Worm (Caenorhabditis elegans) whole organism, L2 larva: Measurements from ENCODE around the gene T07E3.2.

Experiments used
- C34F6.9 ChIP-seq: fragments of 150-350 bp; optimal IDR thresholded peaks from 2 replicates; lab custom pipeline; 2014; ENCODE audit warnings: missing biosample characterization, missing genetic modification characterization
- R02D3.7 ChIP-seq: fragments of 150-350 bp; optimal IDR thresholded peaks from 2 replicates; lab custom pipeline; 2014; ENCODE audit warnings: missing biosample characterization, missing genetic modification characterization
- ZK546.5 ChIP-seq: sonication (generic microtip); optimal IDR thresholded peaks from 2 replicates; lab custom pipeline; 2017; ENCODE audit warnings: missing biosample characterization, missing genetic modification characterization
- alr-1 ChIP-seq: fragments of 150-350 bp; optimal IDR thresholded peaks from 2 replicates; lab custom pipeline; 2014; ENCODE audit warnings: missing biosample characterization, missing genetic modification characterization
- blmp-1 ChIP-seq: sonication (generic microtip); optimal IDR thresholded peaks from 2 replicates; lab custom pipeline; 2017; ENCODE audit warnings: missing genetic modification characterization, mild to moderate bottlenecking, missing compliant biosample characterization, antibody characterized with exemption, moderate library complexity; ENCODE audit not compliant: insufficient read depth
- ceh-16 ChIP-seq: fragments of 150-350 bp; optimal IDR thresholded peaks from 2 replicates; lab custom pipeline; 2014; ENCODE audit warnings: missing biosample characterization, missing genetic modification characterization
- ceh-82 ChIP-seq: fragments of 150-350 bp; optimal IDR thresholded peaks from 2 replicates; lab custom pipeline; 2014; ENCODE audit warnings: missing biosample characterization, missing genetic modification characterization
- egl-27 ChIP-seq: sonication (generic microtip); optimal IDR thresholded peaks from 3 replicates; lab custom pipeline; 2017; ENCODE audit warnings: missing biosample characterization, missing genetic modification reagents, missing genetic modification characterization
- elt-3 ChIP-seq: sonication (generic microtip); optimal IDR thresholded peaks from 2 replicates; lab custom pipeline; 2017; ENCODE audit warnings: missing biosample characterization, missing genetic modification characterization
- fos-1 ChIP-seq: fragments of 150-350 bp; optimal IDR thresholded peaks from 2 replicates; lab custom pipeline; 2014; ENCODE audit warnings: missing biosample characterization, missing genetic modification characterization
- lin-11 ChIP-seq: fragments of 150-350 bp; sonication (generic microtip); optimal IDR thresholded peaks from 2 replicates; lab custom pipeline; 2014; ENCODE audit warnings: missing biosample characterization, missing genetic modification characterization, inconsistent platforms, mixed read lengths
- lin-39 ChIP-seq: fragments of 150-350 bp; optimal IDR thresholded peaks from 2 replicates; lab custom pipeline; 2014; ENCODE audit warnings: missing biosample characterization, missing genetic modification reagents, missing genetic modification characterization
- lsy-2 ChIP-seq, 2 experiments: fragments of 150-350 bp in 1 of 2; sonication (generic microtip) in 1 of 2; optimal IDR thresholded peaks; 2 replicates each; lab custom pipeline; 2014 to 2017; ENCODE audit warnings: missing biosample characterization in 2 of 2, missing genetic modification characterization in 2 of 2
- mab-5 ChIP-seq: fragments of 150-350 bp; optimal IDR thresholded peaks from 2 replicates; lab custom pipeline; 2014; ENCODE audit warnings: missing biosample characterization, missing genetic modification characterization
- mbf-1 ChIP-seq: sonication (generic microtip); optimal IDR thresholded peaks from 2 replicates; lab custom pipeline; 2017; ENCODE audit warnings: missing biosample characterization, missing genetic modification characterization
- mdl-1 ChIP-seq, 2 experiments: fragments of 150-350 bp in 1 of 2; sonication (generic microtip) in 1 of 2; optimal IDR thresholded peaks; 2 replicates each; lab custom pipeline; 2017; ENCODE audit warnings: missing biosample characterization in 2 of 2, missing genetic modification characterization in 2 of 2
- nhr-10 ChIP-seq: sonication (generic microtip); optimal IDR thresholded peaks from 2 replicates; lab custom pipeline; 2017; ENCODE audit warnings: missing biosample characterization, missing genetic modification characterization
- nhr-11 ChIP-seq: fragments of 150-350 bp; optimal IDR thresholded peaks from 2 replicates; lab custom pipeline; 2014; ENCODE audit warnings: missing biosample characterization, missing genetic modification characterization
- nhr-129 ChIP-seq: fragments of 150-350 bp; optimal IDR thresholded peaks from 2 replicates; lab custom pipeline; 2014; ENCODE audit warnings: missing biosample characterization, missing genetic modification characterization
- nhr-23 ChIP-seq: fragments of 150-350 bp; optimal IDR thresholded peaks from 2 replicates; lab custom pipeline; 2014; ENCODE audit warnings: missing biosample characterization, missing genetic modification reagents, missing genetic modification characterization
- nhr-237 ChIP-seq: fragments of 150-350 bp; optimal IDR thresholded peaks from 2 replicates; lab custom pipeline; 2014; ENCODE audit warnings: missing biosample characterization, missing genetic modification characterization
- sem-4 ChIP-seq: fragments of 150-350 bp; optimal IDR thresholded peaks from 2 replicates; lab custom pipeline; 2014; ENCODE audit warnings: missing biosample characterization, missing genetic modification reagents, missing genetic modification characterization
- skn-1 ChIP-seq: sonication (generic microtip); optimal IDR thresholded peaks from 2 replicates; lab custom pipeline; 2017; ENCODE audit warnings: missing biosample characterization, missing genetic modification characterization
- sma-9 ChIP-seq, 2 experiments: fragments of 150-350 bp in 1 of 2; sonication (generic microtip) in 1 of 2; optimal IDR thresholded peaks; 2 replicates each; lab custom pipeline; 2014 to 2016; ENCODE audit warnings: missing genetic modification characterization in 2 of 2, mild to moderate bottlenecking in 1 of 2, missing biosample characterization in 1 of 2, missing compliant biosample characterization in 1 of 2, missing genetic modification reagents in 1 of 2, moderate library complexity in 1 of 2
- snpc-4 ChIP-seq: fragments of 150-350 bp; optimal IDR thresholded peaks from 2 replicates; lab custom pipeline; 2014; ENCODE audit warnings: missing biosample characterization, missing genetic modification characterization
- unc-39 ChIP-seq: fragments of 150-350 bp; optimal IDR thresholded peaks from 2 replicates; lab custom pipeline; 2014; ENCODE audit warnings: missing biosample characterization, missing genetic modification characterization
- unc-55 ChIP-seq: fragments of 150-350 bp; sonication (generic microtip); optimal IDR thresholded peaks from 3 replicates; lab custom pipeline; 2014; ENCODE audit warnings: missing biosample characterization, missing genetic modification reagents, missing genetic modification characterization
- unc-62 ChIP-seq: fragments of 150-350 bp; optimal IDR thresholded peaks from 2 replicates; lab custom pipeline; 2014; ENCODE audit warnings: missing biosample characterization, missing genetic modification reagents, missing genetic modification characterization
- zag-1 ChIP-seq: fragments of 150-350 bp; optimal IDR thresholded peaks from 2 replicates; lab custom pipeline; 2014; ENCODE audit warnings: missing biosample characterization, missing genetic modification characterization
- ztf-1 ChIP-seq: fragments of 200-800 bp; sonication (Bioruptor generic); conservative IDR thresholded peaks from 2 replicates; pipeline ENCODE4 v1.3.6; 2022; ENCODE audit warnings: missing genetic modification characterization, missing compliant biosample characterization
- ztf-4 ChIP-seq: fragments of 150-350 bp; optimal IDR thresholded peaks from 2 replicates; lab custom pipeline; 2014; ENCODE audit warnings: missing biosample characterization, missing genetic modification characterization

The T07E3.2 gene

DNA sequence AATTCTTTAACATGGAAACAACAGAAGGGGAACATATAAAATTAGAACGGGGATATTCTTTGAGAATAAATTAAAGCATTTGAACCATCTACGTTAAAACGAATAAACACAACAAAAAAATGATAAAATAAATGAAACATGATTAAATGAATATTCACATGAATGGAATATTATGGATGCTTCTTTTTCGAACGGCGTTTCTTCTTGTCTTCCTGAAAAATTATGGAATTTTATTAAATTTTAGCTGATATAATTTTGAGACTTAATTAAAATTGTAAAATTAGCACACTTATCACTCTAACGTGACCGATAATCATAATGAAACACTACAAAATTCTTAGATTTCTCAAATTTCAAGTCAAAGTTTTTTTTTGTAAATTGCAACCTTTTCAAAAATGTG, 5.9 kb upstream of the T07E3.2 start:
- no peak for TF ChIP-seq skn-1 (tag; lab: Kevin White, UChicago)
- TF ChIP-seq nhr-11, result no peak
- TF ChIP-seq nhr-237 (tag; lab: Kevin White, UChicago), result no peak
- TF ChIP-seq unc-62, result no peak
- no peak for TF ChIP-seq nhr-129 (tag; lab: Kevin White, UChicago)
- TF ChIP-seq nhr-23 (tag; lab: Kevin White, UChicago), result no peak
- no peak for TF ChIP-seq lin-39 (tag; lab: Kevin White, UChicago)
- no peak for TF ChIP-seq ZK546.5 (tag; lab: Kevin White, UChicago)
- TF ChIP-seq ceh-16, result no peak
- no peak for TF ChIP-seq nhr-10 (tag; lab: Kevin White, UChicago)
- no peak for TF ChIP-seq lsy-2 (tag; optimal IDR thresholded peaks at IDR 0.05; lab: Kevin White, UChicago)
- no peak for TF ChIP-seq ztf-4
- TF ChIP-seq mbf-1 (tag; lab: Kevin White, UChicago), result no peak
- TF ChIP-seq unc-39, result no peak
- TF ChIP-seq mab-5, result no peak
- no peak for TF ChIP-seq sem-4 (tag; lab: Kevin White, UChicago)
- no peak for TF ChIP-seq egl-27 (tag; lab: Kevin White, UChicago)

DNA sequence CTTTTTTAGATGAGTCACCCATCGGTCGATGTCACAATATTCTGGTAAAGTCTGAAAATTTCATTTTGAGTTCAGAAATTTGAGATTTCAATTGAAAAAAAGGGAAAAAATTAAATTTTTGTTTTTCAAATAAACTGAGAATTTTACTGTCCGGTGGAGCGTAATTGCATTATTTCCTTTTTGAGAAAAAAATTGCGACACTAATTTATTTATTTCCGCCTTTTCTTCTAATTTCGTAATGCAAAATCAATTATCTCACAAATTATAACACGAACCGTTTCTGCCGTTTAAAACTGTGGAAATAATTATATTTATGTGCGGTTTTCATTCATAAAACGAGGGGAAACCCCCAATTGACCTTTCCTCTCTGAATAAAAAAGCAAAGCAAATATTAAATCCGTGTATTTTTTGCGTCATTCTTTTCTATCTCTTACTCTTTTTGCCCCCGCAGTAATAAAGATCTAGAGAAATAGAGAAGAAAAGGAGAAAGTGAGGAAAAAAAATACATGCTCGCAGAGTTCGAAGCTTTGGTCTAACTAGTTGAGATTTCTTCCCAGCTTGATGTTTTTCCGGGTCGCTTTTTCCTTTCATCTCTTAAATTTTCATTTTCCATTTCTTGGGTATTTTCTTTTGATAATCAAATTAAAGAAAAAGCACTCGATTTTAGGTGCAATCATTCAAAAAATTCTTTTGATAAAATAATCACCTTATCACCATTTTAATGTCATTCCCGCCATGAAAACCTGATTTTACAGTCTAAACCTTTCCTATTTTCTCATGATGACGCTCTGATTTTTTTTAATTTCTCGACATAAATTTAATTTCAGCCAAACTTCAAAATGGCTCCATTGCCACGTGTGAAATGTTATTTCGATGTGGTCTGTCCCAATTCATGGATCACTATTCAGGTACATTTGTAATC, 3.2 kb upstream of the T07E3.2 start, which contains the start of the genes brc-2 and T07E3.3:
Gene brc-2, minus strand, starts transcription at position 51 of the 922 bp plus-strand sequence.
Gene T07E3.3, plus strand, starts transcription at position 822 of the 922 bp plus-strand sequence.
- peak; percentile 52 for TF ChIP-seq C34F6.9 (tag; lab: Kevin White, UChicago)
- TF ChIP-seq unc-39, result no peak
- no peak for TF ChIP-seq snpc-4
- no peak for TF ChIP-seq alr-1 (tag; lab: Kevin White, UChicago)
- TF ChIP-seq nhr-129 (tag; lab: Kevin White, UChicago), result peak; percentile 2
- peak; percentile 13 for TF ChIP-seq unc-55 (GFP tag; lab: Kevin White, UChicago)
- TF ChIP-seq lsy-2 (tag; optimal IDR thresholded peaks at IDR 0.05; lab: Kevin White, UChicago), result peak in 1 of 2 experiments; percentile 11
- TF ChIP-seq fos-1, result peak; percentile 65
- peak; percentile 2 for TF ChIP-seq sma-9 (GFP tag; optimal IDR thresholded peaks at IDR 0.05; lab: Kevin White, UChicago)
- no peak for TF ChIP-seq sma-9 (tag; optimal IDR thresholded peaks at IDR 0.05; lab: Kevin White, UChicago)

DNA sequence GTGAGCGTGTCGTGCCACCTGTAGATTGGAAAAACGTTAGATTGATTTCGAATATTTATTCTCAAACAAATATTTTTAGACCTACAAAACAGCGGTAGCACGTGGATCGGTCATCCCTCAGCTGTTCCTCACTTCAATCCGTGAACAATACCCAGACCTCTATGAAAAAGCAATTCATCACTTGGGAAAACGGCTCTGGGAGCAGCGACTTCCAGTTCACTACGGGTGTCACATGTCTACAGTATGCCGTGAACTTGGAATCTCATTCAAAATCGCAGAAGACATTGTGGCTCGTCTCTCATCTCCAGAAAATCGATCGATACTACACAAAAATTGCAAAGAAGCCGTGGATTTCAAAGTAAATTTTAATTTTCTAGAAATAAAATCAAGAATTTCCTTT, 2.0 kb upstream of the T07E3.2 start:
- TF ChIP-seq lsy-2 (tag; optimal IDR thresholded peaks at IDR 0.05; lab: Kevin White, UChicago) (peak in 1 of 2 experiments; percentile 26), zag-1 (no peak)

DNA sequence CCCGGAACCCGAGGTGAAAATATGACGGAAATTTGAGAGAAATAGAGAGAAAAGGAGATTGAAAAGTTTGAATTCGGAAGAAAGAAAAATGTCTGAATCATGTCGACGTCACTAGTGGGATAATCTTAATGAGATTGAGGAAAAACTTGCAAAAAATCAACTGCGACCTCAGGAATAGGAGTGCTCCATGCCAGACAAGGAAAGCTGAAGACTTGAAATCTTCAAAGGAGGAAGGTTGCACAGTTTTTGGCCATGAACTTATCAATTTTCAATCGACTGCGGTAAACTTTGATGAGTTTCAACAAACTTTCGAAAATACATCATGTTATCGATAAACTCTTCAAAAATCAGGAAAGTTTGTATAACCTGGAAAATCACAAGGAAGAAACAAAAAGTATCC, 5.9 kb downstream of the T07E3.2 start, which contains the start of gene pdf-1:
Gene pdf-1, minus strand, starts transcription at position 101 of the 400 bp plus-strand sequence.
- no peak for TF ChIP-seq R02D3.7
- no peak for TF ChIP-seq zag-1
- TF ChIP-seq ceh-82 (tag; lab: Kevin White, UChicago), result no peak
- no peak for TF ChIP-seq mbf-1 (tag; lab: Kevin White, UChicago)
- no peak for TF ChIP-seq ztf-1 (GFP tag; lab: Robert Waterston, UW)
- TF ChIP-seq elt-3 (tag; lab: Kevin White, UChicago), result no peak
- no peak for TF ChIP-seq nhr-10 (tag; lab: Kevin White, UChicago)
- no peak for TF ChIP-seq skn-1 (tag; lab: Kevin White, UChicago)
- no peak for TF ChIP-seq ztf-4
- no peak for TF ChIP-seq lin-11 (tag; lab: Kevin White, UChicago)
- TF ChIP-seq sem-4 (tag; lab: Kevin White, UChicago), result no peak

DNA sequence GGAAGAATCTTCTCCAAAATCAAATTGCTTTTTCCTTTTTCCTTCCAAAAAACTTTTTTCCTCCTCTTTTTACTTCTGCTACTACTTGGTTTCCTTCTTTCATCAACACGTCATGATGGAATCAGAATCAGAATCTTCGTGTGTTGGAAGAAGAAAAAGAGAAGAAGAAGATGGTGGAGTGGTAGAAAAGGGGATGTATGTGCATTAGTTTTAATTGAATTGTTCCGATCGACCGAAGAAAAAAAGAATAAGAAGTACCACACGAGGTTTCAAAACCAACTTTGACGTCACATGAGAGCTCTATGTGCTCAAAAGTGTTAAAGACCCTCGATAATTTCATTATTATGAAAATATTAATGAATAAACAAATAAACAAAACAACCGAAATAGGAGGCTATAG, 8.3 kb downstream of the T07E3.2 start:
- peak in 1 of 2 experiments; percentile 2 for TF ChIP-seq lsy-2 (tag; optimal IDR thresholded peaks at IDR 0.05; lab: Kevin White, UChicago)
- TF ChIP-seq nhr-237 (tag; lab: Kevin White, UChicago), result no peak

DNA sequence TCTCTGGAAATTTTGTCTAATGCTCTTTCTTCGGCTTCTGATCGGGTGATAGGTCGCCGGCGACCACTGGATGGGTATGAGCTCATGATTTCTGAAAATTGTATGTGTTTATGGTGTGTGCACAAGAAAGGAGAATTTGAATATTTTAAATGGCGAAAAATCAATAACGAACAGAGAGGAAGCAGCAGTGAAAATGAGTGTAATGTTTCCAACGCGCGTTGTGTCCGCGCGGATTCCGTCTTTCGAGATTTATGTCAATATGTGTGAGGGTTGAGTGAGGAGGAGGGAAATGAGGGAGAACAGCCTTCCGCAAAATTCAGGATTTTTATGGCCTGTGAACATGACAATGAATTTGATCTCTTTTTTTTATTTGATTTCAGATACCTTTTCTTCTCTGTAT, 22.2 kb downstream of the T07E3.2 start, which contains the start of gene flap-1:
Gene flap-1, minus strand, starts transcription at position 101 of the 400 bp plus-strand sequence.
- TF ChIP-seq mdl-1 (tag; optimal IDR thresholded peaks at IDR 0.05; lab: Kevin White, UChicago) (no peak), blmp-1 (tag; lab: Kevin White, UChicago) (no peak), mab-5 (no peak)
